Worm (Caenorhabditis elegans) whole organism, L4 larva: Measurements from ENCODE around the gene F22E5.6.
"Not testable (repeated sequence)": the region's sequence is repeated elsewhere in the genome, so short reads cannot be mapped to it uniquely, and the experiment has no call there.

Source experiments
- F10B5.3 ChIP-seq: sonication (generic microtip); optimal IDR thresholded peaks from 2 replicates; lab custom pipeline; 2016; ENCODE audit warnings: mild to moderate bottlenecking, missing genetic modification characterization, missing compliant biosample characterization
- T26A8.4 ChIP-seq: fragments of 200-800 bp; sonication (Bioruptor generic); IDR thresholded peaks from 2 replicates; pipeline ENCODE4 v1.3.6; 2022; ENCODE audit warnings: missing genetic modification characterization, missing compliant biosample characterization
- Y105C5A.15 ChIP-seq: fragments of 200-800 bp; sonication (Bioruptor generic); IDR thresholded peaks from 2 replicates; pipeline ENCODE4 v1.3.6; 2022; ENCODE audit warnings: missing genetic modification characterization, missing compliant biosample characterization
- aha-1 ChIP-seq: fragments of 150-350 bp; peaks from one replicate; lab custom pipeline; 2014; ENCODE audit warnings: missing biosample characterization, missing genetic modification characterization
- ctbp-1 ChIP-seq: fragments of 200-800 bp; sonication (Bioruptor generic); IDR thresholded peaks from 2 replicates; pipeline ENCODE4 v1.3.6; 2022; ENCODE audit warnings: missing genetic modification reagents, missing genetic modification characterization, missing compliant biosample characterization
- daf-16 ChIP-seq, 3 experiments: sonication (generic microtip); optimal IDR thresholded peaks; 2 replicates each; lab custom pipeline; 2016 to 2017; ENCODE audit warnings: missing genetic modification characterization in 3 of 3, missing genetic modification reagents in 3 of 3, mild to moderate bottlenecking in 2 of 3, missing compliant biosample characterization in 2 of 3, missing biosample characterization in 1 of 3, moderate library complexity in 1 of 3
- fkh-10 ChIP-seq: fragments of 150-350 bp; optimal IDR thresholded peaks from 2 replicates; lab custom pipeline; 2014; ENCODE audit warnings: missing biosample characterization, missing genetic modification reagents, missing genetic modification characterization
- fos-1 ChIP-seq: fragments of 150-350 bp; optimal IDR thresholded peaks from 2 replicates; lab custom pipeline; 2014; ENCODE audit warnings: missing biosample characterization, missing genetic modification characterization
- lin-1 ChIP-seq: fragments of 200-800 bp; sonication (Bioruptor generic); IDR thresholded peaks from 2 replicates; pipeline ENCODE4 v1.3.6; 2022; ENCODE audit warnings: missing genetic modification reagents, missing genetic modification characterization, missing compliant biosample characterization
- lin-13 ChIP-seq: fragments of 150-350 bp; optimal IDR thresholded peaks from 2 replicates; lab custom pipeline; 2014; ENCODE audit warnings: missing biosample characterization, missing genetic modification reagents, missing genetic modification characterization
- lin-15B ChIP-seq: fragments of 150-350 bp; sonication (generic microtip); optimal IDR thresholded peaks from 3 replicates; lab custom pipeline; 2014; ENCODE audit warnings: missing biosample characterization, missing genetic modification characterization
- lir-3 ChIP-seq: sonication (generic microtip); optimal IDR thresholded peaks from 2 replicates; lab custom pipeline; 2016; ENCODE audit warnings: mild to moderate bottlenecking, missing genetic modification characterization, missing compliant biosample characterization
- lsy-2 ChIP-seq, 2 experiments: fragments of 150-350 bp in 1 of 2; sonication (generic microtip) in 1 of 2; optimal IDR thresholded peaks; 2 replicates each; lab custom pipeline; 2014 to 2017; ENCODE audit warnings: missing biosample characterization in 2 of 2, missing genetic modification characterization in 2 of 2
- madf-9 ChIP-seq: fragments of 200-800 bp; sonication (Bioruptor generic); conservative IDR thresholded peaks from 2 replicates; pipeline ENCODE4 v1.3.6; 2022; ENCODE audit warnings: missing genetic modification reagents, missing genetic modification characterization, missing compliant biosample characterization
- mdt-29 ChIP-seq: fragments of 200-800 bp; sonication (Bioruptor generic); IDR thresholded peaks from 2 replicates; pipeline ENCODE4 v1.3.6; 2022; ENCODE audit warnings: missing genetic modification reagents, missing genetic modification characterization, missing compliant biosample characterization
- mep-1 ChIP-seq: fragments of 150-350 bp; sonication (generic microtip); optimal IDR thresholded peaks from 3 replicates; lab custom pipeline; 2014; ENCODE audit warnings: missing biosample characterization, missing genetic modification characterization
- mxl-2 ChIP-seq: fragments of 200-800 bp; sonication (Bioruptor generic); conservative IDR thresholded peaks from 2 replicates; pipeline ENCODE4 v1.3.6; 2022; ENCODE audit warnings: missing genetic modification reagents, missing genetic modification characterization, missing compliant biosample characterization
- mxl-3 ChIP-seq: fragments of 200-800 bp; sonication (Bioruptor generic); optimal IDR thresholded peaks from 2 replicates; lab custom pipeline; 2018; ENCODE audit warnings: mild to moderate bottlenecking, missing genetic modification characterization, missing compliant biosample characterization
- nhr-11 ChIP-seq: fragments of 150-350 bp; optimal IDR thresholded peaks from 2 replicates; lab custom pipeline; 2014; ENCODE audit warnings: missing biosample characterization, missing genetic modification characterization
- nhr-111 ChIP-seq: fragments of 200-800 bp; sonication (Bioruptor generic); optimal IDR thresholded peaks from 2 replicates; lab custom pipeline; 2018; ENCODE audit warnings: mild to moderate bottlenecking, missing genetic modification characterization, missing compliant biosample characterization
- nhr-28 ChIP-seq: fragments of 150-350 bp; optimal IDR thresholded peaks from 2 replicates; lab custom pipeline; 2014; ENCODE audit warnings: missing biosample characterization, missing genetic modification characterization
- nhr-42 ChIP-seq: fragments of 200-800 bp; sonication (Bioruptor generic); IDR thresholded peaks from 2 replicates; pipeline ENCODE4 v1.3.6; 2022; ENCODE audit warnings: missing genetic modification characterization, missing compliant biosample characterization
- rbr-2 ChIP-seq: sonication (generic microtip); optimal IDR thresholded peaks from 2 replicates; lab custom pipeline; 2016; ENCODE audit warnings: missing genotype, missing genetic modification characterization, missing compliant biosample characterization
- snpc-1.2 ChIP-seq: fragments of 200-800 bp; sonication (Bioruptor generic); IDR thresholded peaks from 2 replicates; pipeline ENCODE4 v1.3.6; 2022; ENCODE audit warnings: missing genetic modification reagents, missing genetic modification characterization, missing compliant biosample characterization
- tag-97 ChIP-seq: fragments of 200-800 bp; sonication (Bioruptor generic); IDR thresholded peaks from 2 replicates; pipeline ENCODE4 v1.3.6; 2022; ENCODE audit warnings: missing genetic modification characterization, missing compliant biosample characterization
- unc-130 ChIP-seq: sonication (generic microtip); optimal IDR thresholded peaks from 2 replicates; lab custom pipeline; 2016; ENCODE audit warnings: missing genetic modification reagents, missing genetic modification characterization, missing compliant biosample characterization
- unc-62 ChIP-seq, 3 experiments: fragments of 150-350 bp in 1 of 3; sonication (generic microtip); optimal IDR thresholded peaks in 2 of 3; peaks in 1 of 3; 1 replicate in 1 of 3; 2 replicates in 2 of 3; lab custom pipeline; 2014 to 2017; ENCODE audit warnings: missing biosample characterization in 3 of 3, missing genetic modification characterization in 3 of 3, missing genetic modification reagents in 3 of 3, missing genotype in 1 of 3
- zag-1 ChIP-seq: fragments of 150-350 bp; optimal IDR thresholded peaks from 2 replicates; lab custom pipeline; 2014; ENCODE audit warnings: missing biosample characterization, missing genetic modification characterization
- ztf-7 ChIP-seq: fragments of 150-350 bp; optimal IDR thresholded peaks from 2 replicates; lab custom pipeline; 2014; ENCODE audit warnings: missing biosample characterization, missing genetic modification characterization

Gene F22E5.6

DNA sequence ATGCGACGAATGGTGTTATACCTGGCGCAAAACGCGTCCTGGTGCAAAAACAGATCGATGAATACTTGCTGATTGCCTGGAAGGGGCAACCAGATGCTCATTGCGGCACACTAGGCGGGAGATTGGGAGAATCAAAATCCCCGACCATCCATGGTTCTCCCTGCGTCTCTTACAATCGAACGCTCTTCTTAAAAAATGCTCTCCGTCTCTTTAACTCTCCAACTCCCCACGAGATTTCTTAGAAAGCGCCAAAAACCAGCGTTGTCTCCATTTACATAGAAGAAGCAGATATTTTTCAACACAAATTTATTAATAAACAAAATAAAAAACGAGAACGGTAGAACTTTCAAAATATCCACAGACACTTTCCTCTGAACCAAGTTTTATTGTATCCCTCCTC lies 31.5 kb downstream of the F22E5.6 start, which contains the start of gene F34D6.1:
F34D6.1 (minus strand) TSS at position 101 of the 400 bp plus-strand sequence.
- TF ChIP-seq Y105C5A.15 (GFP tag; lab: Robert Waterston, UW) (no peak), aha-1 (tag; lab: Kevin White, UChicago) (peak; percentile 36)

DNA sequence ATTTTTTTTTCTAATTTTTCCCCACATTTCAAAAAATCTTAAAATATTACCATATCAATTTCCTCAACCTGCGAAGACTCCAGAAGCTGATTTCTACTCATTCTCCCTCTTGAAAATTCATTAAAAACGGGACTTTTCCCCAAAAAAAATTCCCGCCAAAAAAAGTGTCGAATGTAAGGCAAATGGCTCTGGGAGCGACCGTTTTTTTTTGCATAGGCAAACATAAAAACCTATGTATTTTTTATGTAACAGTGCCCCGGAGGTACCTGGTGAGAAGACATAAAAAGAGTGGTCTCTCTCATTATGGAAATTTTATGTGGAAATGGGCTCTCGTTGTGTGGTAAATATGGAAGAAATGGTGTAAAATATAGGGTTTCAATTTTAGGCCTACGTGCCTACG lies 34.6 kb downstream of the F22E5.6 start, which contains the start of gene ceh-87:
ceh-87 (minus strand) TSS at position 101 of the 400 bp plus-strand sequence.
- TF ChIP-seq lin-15B (tag; lab: Kevin White, UChicago): no peak
- TF ChIP-seq fkh-10: no peak
- no peak for TF ChIP-seq nhr-111 (GFP tag; lab: Kevin White, UChicago)
- no peak for TF ChIP-seq madf-9 (GFP tag; lab: Robert Waterston, UW)
- no peak for TF ChIP-seq fos-1 (tag; lab: Kevin White, UChicago)

DNA sequence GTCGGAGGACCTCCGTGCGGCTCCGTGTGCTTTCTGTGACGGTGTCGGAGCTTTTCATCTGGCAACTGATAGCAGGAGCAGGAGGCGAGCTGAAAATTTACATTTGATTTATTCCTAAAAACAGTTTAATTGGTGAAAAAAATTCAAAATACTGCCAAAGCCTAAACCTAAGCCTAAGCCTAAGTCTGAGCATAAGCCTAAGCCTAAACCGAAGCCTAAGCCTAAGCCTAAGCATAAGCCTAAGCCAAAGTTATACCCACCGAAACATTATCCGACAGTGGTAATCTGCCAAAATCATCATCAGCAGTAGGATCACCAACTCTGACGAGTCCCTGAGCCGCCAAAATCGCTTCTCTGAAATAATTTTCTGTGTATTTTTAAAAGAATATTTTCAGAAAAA lies 35.1 kb downstream of the F22E5.6 start:
- TF ChIP-seq mxl-3 (GFP tag; lab: Kevin White, UChicago): no peak
- peak; percentile 96 for TF ChIP-seq aha-1 (tag; lab: Kevin White, UChicago)

DNA sequence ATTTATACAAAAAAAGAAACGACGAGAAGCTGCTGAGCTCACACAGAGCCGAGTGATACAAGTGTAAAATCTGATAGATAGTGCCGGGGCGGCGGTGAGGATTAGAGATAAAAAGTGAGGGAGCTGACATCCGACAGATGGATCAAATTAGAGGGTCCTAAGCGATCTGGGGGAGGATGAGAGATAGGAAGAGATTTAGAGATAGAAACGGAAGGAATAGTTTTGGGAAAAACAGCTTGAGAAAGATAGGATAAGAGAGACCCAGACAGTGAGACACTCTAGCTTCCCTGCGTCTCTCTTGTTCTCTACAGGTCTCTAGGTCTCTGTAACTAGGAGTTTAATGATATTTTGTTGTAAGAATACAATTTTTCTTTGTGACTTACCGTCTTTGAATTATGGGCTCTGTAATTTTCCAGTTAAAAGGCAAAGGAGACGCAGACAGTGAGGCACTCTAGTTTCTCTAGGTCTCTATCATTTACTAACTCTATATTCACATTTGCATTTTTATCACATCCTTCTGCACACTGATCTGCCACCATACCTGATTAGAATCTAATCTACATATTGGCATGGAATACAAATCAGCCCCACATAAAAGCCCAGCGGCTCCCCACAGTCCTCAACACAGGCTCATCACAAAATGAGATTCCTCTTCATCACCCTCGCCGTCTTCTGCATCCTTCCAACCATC lies 37.5 kb downstream of the F22E5.6 start, which contains the start of the genes sup-9 and nspf-1:
sup-9 (minus strand) TSS at position 43 of the 691 bp plus-strand sequence.
nspf-1 (plus strand) TSS at position 641 of the 691 bp plus-strand sequence.
- TF ChIP-seq nhr-11 (tag; lab: Kevin White, UChicago) (peak; percentile 9), ctbp-1 (GFP tag; lab: Robert Waterston, UW) (0 out of 2 replicates have a peak, but pooled peaks have one; percentile 32), snpc-1.2 (GFP tag; lab: Robert Waterston, UW) (no peak), daf-16 (GFP tag; optimal IDR thresholded peaks at IDR 0.05; lab: Kevin White, UChicago) (peak in 1 of 2 experiments; percentile 45), daf-16 (tag; optimal IDR thresholded peaks at IDR 0.05; lab: Kevin White, UChicago) (no peak)

DNA sequence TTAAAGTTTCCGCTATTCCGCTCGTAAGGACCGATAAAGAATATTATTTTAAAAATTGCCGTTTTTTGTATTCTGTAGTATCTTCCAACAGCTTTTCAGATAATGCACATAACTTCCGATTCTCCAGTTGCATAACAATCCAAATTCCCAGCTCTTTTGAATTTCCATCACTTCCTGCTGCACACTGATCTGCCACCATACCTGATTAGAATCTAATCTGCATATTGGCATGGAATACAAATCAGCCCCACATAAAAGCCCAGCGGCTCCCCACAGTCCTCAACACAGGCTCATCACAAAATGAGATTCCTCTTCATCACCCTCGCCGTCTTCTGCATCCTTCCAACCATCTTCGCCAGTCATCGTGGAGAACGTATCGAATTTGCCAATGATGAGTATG lies 39.0 kb downstream of the F22E5.6 start, which contains the start of gene nspf-2:
nspf-2 (plus strand) TSS at position 301 of the 400 bp plus-strand sequence.
- TF ChIP-seq nhr-28; aha-1 (tag; lab: Kevin White, UChicago); zag-1: not testable (repeated sequence)

DNA sequence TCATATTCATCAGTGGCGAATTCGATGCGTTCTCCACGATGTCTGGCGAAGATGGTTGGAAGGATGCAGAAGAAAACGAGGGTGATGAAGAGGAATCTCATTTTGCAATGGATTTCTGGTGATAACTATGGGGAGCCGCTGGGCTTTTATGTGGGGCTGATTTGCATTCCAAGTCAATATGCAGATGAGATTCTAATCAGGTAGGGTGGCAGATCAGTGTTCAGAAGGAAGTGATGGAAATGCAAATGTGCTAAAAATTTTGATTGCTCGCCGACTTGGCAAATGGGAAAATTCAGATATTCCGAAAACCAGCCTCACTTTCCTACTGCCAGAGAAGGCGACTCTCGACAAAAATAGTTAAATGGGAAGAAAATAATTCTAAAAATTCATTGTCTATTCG lies 40.4 kb downstream of the F22E5.6 start, which contains the start of gene nspf-3:
nspf-3 (minus strand) TSS at position 101 of the 400 bp plus-strand sequence.
- TF ChIP-seq unc-130 (GFP tag; lab: Kevin White, UChicago) (no peak), mep-1 (tag; lab: Kevin White, UChicago) (no peak), rbr-2 (tag; lab: Kevin White, UChicago) (no peak), lir-3 (tag; lab: Kevin White, UChicago) (no peak), unc-62 (GFP tag; optimal IDR thresholded peaks at IDR 0.05 in 1 of 2; lab: Kevin White, UChicago) (peak in 1 of 2 experiments; percentile 66), unc-62 (tag; optimal IDR thresholded peaks at IDR 0.05; lab: Kevin White, UChicago) (no peak), lin-13 (GFP tag; lab: Kevin White, UChicago) (no peak), daf-16 (GFP tag; optimal IDR thresholded peaks at IDR 0.05; lab: Kevin White, UChicago) (no peak), daf-16 (tag; optimal IDR thresholded peaks at IDR 0.05; lab: Kevin White, UChicago) (no peak), mxl-2 (no peak)

DNA sequence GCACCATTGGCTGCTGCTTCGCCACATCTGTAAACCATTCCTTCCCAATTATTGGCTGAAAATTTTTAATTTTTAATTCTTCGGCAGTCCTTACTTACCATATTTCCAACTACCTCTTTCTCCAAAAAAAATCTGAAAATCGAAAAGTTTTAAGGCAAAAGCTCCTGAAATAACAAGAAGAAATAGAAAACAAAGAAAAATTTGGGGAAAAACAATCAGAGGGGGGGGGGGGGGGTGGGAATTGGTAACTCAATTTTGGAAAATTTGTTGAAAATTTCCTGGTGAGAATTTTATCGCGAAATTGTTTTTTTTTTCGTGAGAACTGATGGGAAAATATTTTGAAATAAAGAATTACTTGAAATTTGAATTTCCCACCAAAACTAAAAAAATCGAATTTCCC lies 42.8 kb downstream of the F22E5.6 start, which contains the start of gene set-11:
set-11 (minus strand) TSS at position 101 of the 400 bp plus-strand sequence.
- TF ChIP-seq lsy-2 (tag; optimal IDR thresholded peaks at IDR 0.05; lab: Kevin White, UChicago) (no peak), mdt-29 (GFP tag; lab: Robert Waterston, UW) (no peak), lin-1 (no peak), nhr-42 (GFP tag; lab: Robert Waterston, UW) (no peak), unc-62 (GFP tag; optimal IDR thresholded peaks at IDR 0.05 in 1 of 2; lab: Kevin White, UChicago) (no peak), unc-62 (tag; optimal IDR thresholded peaks at IDR 0.05; lab: Kevin White, UChicago) (no peak), snpc-1.2 (GFP tag; lab: Robert Waterston, UW) (no peak), T26A8.4 (GFP tag; lab: Robert Waterston, UW) (no peak), tag-97 (GFP tag; lab: Robert Waterston, UW) (no peak), ztf-7 (no peak), F10B5.3 (no peak)
